Worm (Caenorhabditis elegans) whole organism, L4 larva: ENCODE data around the gene egrh-3.

Experiments used
- T20F7.1 ChIP-seq: fragments of 200-800 bp; sonication (Bioruptor generic); optimal IDR thresholded peaks from 2 replicates; lab custom pipeline; 2018; ENCODE audit warnings: mild to moderate bottlenecking, missing genetic modification characterization, missing compliant biosample characterization
- Y75B8A.6 ChIP-seq: fragments of 200-800 bp; sonication (Bioruptor generic); IDR thresholded peaks from 2 replicates; pipeline ENCODE4 v1.3.6; 2022; ENCODE audit warnings: missing genetic modification reagents, missing genetic modification characterization, missing compliant biosample characterization
- ZK337.2 ChIP-seq: fragments of 200-800 bp; sonication (Bioruptor generic); IDR thresholded peaks from 2 replicates; pipeline ENCODE4 v1.3.6; 2022; ENCODE audit warnings: missing genetic modification reagents, missing genetic modification characterization, missing compliant biosample characterization
- aha-1 ChIP-seq: fragments of 150-350 bp; peaks from one replicate; lab custom pipeline; 2014; ENCODE audit warnings: missing biosample characterization, missing genetic modification characterization
- ama-1 ChIP-seq: fragments of 150-350 bp; optimal IDR thresholded peaks from 2 replicates; lab custom pipeline; 2014; ENCODE audit warnings: inconsistent platforms, mixed read lengths
- arid-1 ChIP-seq: fragments of 200-800 bp; sonication (Bioruptor generic); conservative IDR thresholded peaks from 2 replicates; pipeline ENCODE4 v1.3.6; 2022; ENCODE audit warnings: missing genetic modification reagents, missing genetic modification characterization, missing compliant biosample characterization
- ctbp-1 ChIP-seq: fragments of 200-800 bp; sonication (Bioruptor generic); IDR thresholded peaks from 2 replicates; pipeline ENCODE4 v1.3.6; 2022; ENCODE audit warnings: missing genetic modification reagents, missing genetic modification characterization, missing compliant biosample characterization
- daf-12 ChIP-seq: fragments of 150-350 bp; optimal IDR thresholded peaks from 2 replicates; lab custom pipeline; 2014; ENCODE audit warnings: missing biosample characterization, missing genetic modification reagents, missing genetic modification characterization
- daf-16 ChIP-seq, 3 experiments: sonication (generic microtip); optimal IDR thresholded peaks; 2 replicates each; lab custom pipeline; 2016 to 2017; ENCODE audit warnings: missing genetic modification characterization in 3 of 3, missing genetic modification reagents in 3 of 3, mild to moderate bottlenecking in 2 of 3, missing compliant biosample characterization in 2 of 3, missing biosample characterization in 1 of 3, moderate library complexity in 1 of 3
- daf-19 ChIP-seq: fragments of 200-800 bp; sonication (Bioruptor generic); conservative IDR thresholded peaks from 2 replicates; pipeline ENCODE4 v1.3.6; 2022; ENCODE audit warnings: missing genetic modification characterization, missing compliant biosample characterization
- dmd-6 ChIP-seq: fragments of 200-800 bp; sonication (Bioruptor generic); IDR thresholded peaks from 2 replicates; pipeline ENCODE4 v1.3.6; 2022; ENCODE audit warnings: missing genetic modification reagents, missing genetic modification characterization, missing compliant biosample characterization
- dmd-8 ChIP-seq: fragments of 200-800 bp; sonication (Bioruptor generic); IDR thresholded peaks from 2 replicates; pipeline ENCODE4 v1.3.6; 2022; ENCODE audit warnings: missing genetic modification characterization, missing compliant biosample characterization
- dpl-1 ChIP-seq: fragments of 150-350 bp; optimal IDR thresholded peaks from 2 replicates; lab custom pipeline; 2014; ENCODE audit warnings: missing biosample characterization, missing genetic modification reagents, missing genetic modification characterization
- egl-43 ChIP-seq: fragments of 200-800 bp; sonication (Bioruptor generic); IDR thresholded peaks from 2 replicates; pipeline ENCODE4 v1.3.6; 2022; ENCODE audit warnings: missing genetic modification reagents, missing genetic modification characterization, missing compliant biosample characterization
- fkh-10 ChIP-seq: fragments of 150-350 bp; optimal IDR thresholded peaks from 2 replicates; lab custom pipeline; 2014; ENCODE audit warnings: missing biosample characterization, missing genetic modification reagents, missing genetic modification characterization
- fos-1 ChIP-seq: fragments of 150-350 bp; optimal IDR thresholded peaks from 2 replicates; lab custom pipeline; 2014; ENCODE audit warnings: missing biosample characterization, missing genetic modification characterization
- hlh-11 ChIP-seq: fragments of 200-800 bp; sonication (Bioruptor generic); optimal IDR thresholded peaks from 2 replicates; lab custom pipeline; 2018; ENCODE audit warnings: mild to moderate bottlenecking, missing genetic modification characterization, missing compliant biosample characterization
- hlh-30 ChIP-seq: sonication (generic microtip); optimal IDR thresholded peaks from 2 replicates; lab custom pipeline; 2017; ENCODE audit warnings: antibody characterized with exemption, mild to moderate bottlenecking, missing genetic modification characterization, missing compliant biosample characterization; ENCODE audit not compliant: insufficient read depth
- hmg-1.1 ChIP-seq: fragments of 200-800 bp; sonication (Bioruptor generic); IDR thresholded peaks from 2 replicates; pipeline ENCODE4 v1.3.6; 2022; ENCODE audit warnings: missing genetic modification reagents, missing genetic modification characterization, missing compliant biosample characterization
- lim-7 ChIP-seq: fragments of 200-800 bp; sonication (Bioruptor generic); IDR thresholded peaks from 2 replicates; pipeline ENCODE4 v1.3.6; 2022; ENCODE audit warnings: missing genetic modification characterization, missing compliant biosample characterization
- lin-13 ChIP-seq: fragments of 150-350 bp; optimal IDR thresholded peaks from 2 replicates; lab custom pipeline; 2014; ENCODE audit warnings: missing biosample characterization, missing genetic modification reagents, missing genetic modification characterization
- lin-15B ChIP-seq: fragments of 150-350 bp; sonication (generic microtip); optimal IDR thresholded peaks from 3 replicates; lab custom pipeline; 2014; ENCODE audit warnings: missing biosample characterization, missing genetic modification characterization
- lsy-2 ChIP-seq, 2 experiments: fragments of 150-350 bp in 1 of 2; sonication (generic microtip) in 1 of 2; optimal IDR thresholded peaks; 2 replicates each; lab custom pipeline; 2014 to 2017; ENCODE audit warnings: missing biosample characterization in 2 of 2, missing genetic modification characterization in 2 of 2
- madf-5 ChIP-seq, 2 experiments: fragments of 200-800 bp; sonication (Bioruptor generic); IDR thresholded peaks; 2 replicates each; pipeline ENCODE4 v1.3.6; 2022; ENCODE audit warnings: missing compliant biosample characterization in 2 of 2, missing genetic modification characterization in 2 of 2
- madf-9 ChIP-seq: fragments of 200-800 bp; sonication (Bioruptor generic); conservative IDR thresholded peaks from 2 replicates; pipeline ENCODE4 v1.3.6; 2022; ENCODE audit warnings: missing genetic modification reagents, missing genetic modification characterization, missing compliant biosample characterization
- mep-1 ChIP-seq: fragments of 150-350 bp; sonication (generic microtip); optimal IDR thresholded peaks from 3 replicates; lab custom pipeline; 2014; ENCODE audit warnings: missing biosample characterization, missing genetic modification characterization
- mes-2 ChIP-seq: sonication (generic microtip); optimal IDR thresholded peaks from 2 replicates; lab custom pipeline; 2016; ENCODE audit warnings: missing genotype, mild to moderate bottlenecking, missing genetic modification characterization, missing compliant biosample characterization; ENCODE audit not compliant: poor library complexity, severe bottlenecking
- mxl-3 ChIP-seq: fragments of 200-800 bp; sonication (Bioruptor generic); optimal IDR thresholded peaks from 2 replicates; lab custom pipeline; 2018; ENCODE audit warnings: mild to moderate bottlenecking, missing genetic modification characterization, missing compliant biosample characterization
- nhr-11 ChIP-seq: fragments of 150-350 bp; optimal IDR thresholded peaks from 2 replicates; lab custom pipeline; 2014; ENCODE audit warnings: missing biosample characterization, missing genetic modification characterization
- nhr-237 ChIP-seq: sonication (generic microtip); optimal IDR thresholded peaks from 2 replicates; lab custom pipeline; 2017; ENCODE audit warnings: missing biosample characterization, missing genetic modification characterization
- nhr-41 ChIP-seq: fragments of 200-800 bp; sonication (Bioruptor generic); IDR thresholded peaks from 2 replicates; pipeline ENCODE4 v1.3.6; 2022; ENCODE audit warnings: missing genetic modification reagents, missing genetic modification characterization, missing compliant biosample characterization
- nhr-42 ChIP-seq: fragments of 200-800 bp; sonication (Bioruptor generic); IDR thresholded peaks from 2 replicates; pipeline ENCODE4 v1.3.6; 2022; ENCODE audit warnings: missing genetic modification characterization, missing compliant biosample characterization
- nhr-48 ChIP-seq: sonication (generic microtip); optimal IDR thresholded peaks from 2 replicates; lab custom pipeline; 2016; ENCODE audit warnings: mild to moderate bottlenecking, missing genetic modification characterization, missing compliant biosample characterization
- nhr-76 ChIP-seq: fragments of 150-350 bp; optimal IDR thresholded peaks from 2 replicates; lab custom pipeline; 2014; ENCODE audit warnings: missing biosample characterization, missing genetic modification characterization
- nhr-77 ChIP-seq: fragments of 150-350 bp; optimal IDR thresholded peaks from 2 replicates; lab custom pipeline; 2014; ENCODE audit warnings: missing biosample characterization, missing genetic modification characterization
- pha-4 ChIP-seq, 2 experiments: fragments of 150-350 bp in 1 of 2; fragments of 200-800 bp in 1 of 2; sonication (Bioruptor generic) in 1 of 2; IDR thresholded peaks in 1 of 2; optimal IDR thresholded peaks in 1 of 2; 2 replicates each; pipeline versions ENCODE4 v1.3.6 to Lab custom; 2014 to 2022; ENCODE audit warnings: missing genetic modification characterization in 2 of 2, missing genetic modification reagents in 2 of 2, missing biosample characterization in 1 of 2, missing compliant biosample characterization in 1 of 2
- saeg-2 ChIP-seq: fragments of 200-800 bp; sonication (Bioruptor generic); IDR thresholded peaks from 2 replicates; pipeline ENCODE4 v1.3.6; 2022; ENCODE audit warnings: missing genetic modification reagents, missing genetic modification characterization, missing compliant biosample characterization
- sdz-12 ChIP-seq: fragments of 200-800 bp; sonication (Bioruptor generic); optimal IDR thresholded peaks from 2 replicates; lab custom pipeline; 2018; ENCODE audit warnings: mild to moderate bottlenecking, missing genetic modification characterization, missing compliant biosample characterization
- snpc-4 ChIP-seq: fragments of 150-350 bp; optimal IDR thresholded peaks from 2 replicates; lab custom pipeline; 2014; ENCODE audit warnings: missing biosample characterization, missing genetic modification characterization
- tag-97 ChIP-seq: fragments of 200-800 bp; sonication (Bioruptor generic); IDR thresholded peaks from 2 replicates; pipeline ENCODE4 v1.3.6; 2022; ENCODE audit warnings: missing genetic modification characterization, missing compliant biosample characterization
- unc-62 ChIP-seq, 3 experiments: fragments of 150-350 bp in 1 of 3; sonication (generic microtip); optimal IDR thresholded peaks in 2 of 3; peaks in 1 of 3; 1 replicate in 1 of 3; 2 replicates in 2 of 3; lab custom pipeline; 2014 to 2017; ENCODE audit warnings: missing biosample characterization in 3 of 3, missing genetic modification characterization in 3 of 3, missing genetic modification reagents in 3 of 3, missing genotype in 1 of 3
- zfp-3 ChIP-seq: fragments of 200-800 bp; sonication (Bioruptor generic); conservative IDR thresholded peaks from 2 replicates; pipeline ENCODE4 v1.3.6; 2022; ENCODE audit warnings: missing genetic modification reagents, missing genetic modification characterization, missing compliant biosample characterization

The egrh-3 gene

DNA sequence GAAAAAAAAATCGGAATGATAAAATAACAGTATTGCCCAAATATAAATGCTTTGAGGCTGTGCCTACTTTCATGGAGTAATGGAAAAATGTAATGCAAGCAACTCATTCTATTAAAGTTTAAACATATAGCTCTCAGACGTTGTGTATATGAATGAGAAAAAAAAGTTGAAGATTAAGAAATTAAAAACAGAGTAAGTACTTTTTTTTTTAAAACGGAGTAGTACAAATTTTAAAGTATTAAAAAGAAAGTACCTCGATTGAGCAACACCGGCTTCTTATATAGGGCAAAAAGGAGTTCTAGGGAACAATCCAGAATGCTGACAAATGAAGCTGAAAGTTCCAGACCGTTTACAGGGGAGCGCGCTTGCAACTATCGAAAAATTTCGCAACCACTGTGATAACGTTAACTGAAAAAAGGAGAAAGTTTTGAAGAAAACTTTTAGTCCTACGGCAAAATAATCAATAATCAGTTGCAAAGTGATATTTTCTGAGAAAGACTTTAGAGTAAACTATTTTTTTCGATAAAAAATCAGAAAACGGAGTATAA lies 22.6 kb upstream of the egrh-3 start (continued):
- TF ChIP-seq nhr-48 (tag; lab: Kevin White, UChicago), result no peak
- no peak for TF ChIP-seq hmg-1.1 (GFP tag; lab: Robert Waterston, UW)
- TF ChIP-seq lsy-2 (tag; optimal IDR thresholded peaks at IDR 0.05; lab: Kevin White, UChicago), result peak in 1 of 2 experiments; percentile 40
- TF ChIP-seq unc-62 (GFP tag; optimal IDR thresholded peaks at IDR 0.05 in 1 of 2; lab: Kevin White, UChicago), result no peak
- TF ChIP-seq unc-62 (tag; optimal IDR thresholded peaks at IDR 0.05; lab: Kevin White, UChicago), result no peak
- TF ChIP-seq daf-12 (tag; lab: Kevin White, UChicago), result no peak
- TF ChIP-seq lin-15B, result no peak
- TF ChIP-seq ama-1, result no peak
- no peak for TF ChIP-seq dpl-1 (GFP tag; lab: Kevin White, UChicago)
- TF ChIP-seq nhr-77 (tag; lab: Kevin White, UChicago), result peak; percentile 4
- TF ChIP-seq Y75B8A.6 (GFP tag; lab: Robert Waterston, UW), result no peak
- no peak for TF ChIP-seq tag-97 (GFP tag; lab: Robert Waterston, UW)
- no peak for TF ChIP-seq nhr-76 (tag; lab: Kevin White, UChicago)

ce11 chrIV:2710203-2710935 lies 21.8 kb upstream of the egrh-3 start, which contains the start of gene Y94H6A.10:
TSS of gene Y94H6A.10 (minus strand) at chrIV:2710666.
- TF ChIP-seq ama-1 (peak; percentile 79), madf-9 (GFP tag; lab: Robert Waterston, UW) (no peak; the same call in 1 of the 2 replicates), fos-1 (no peak), pha-4 (GFP tag; IDR thresholded peaks at IDR 0.05; lab: Robert Waterston, UW) (no peak), pha-4 (tag; optimal IDR thresholded peaks at IDR 0.05; lab: Kevin White, UChicago) (no peak), dmd-6 (no peak), ctbp-1 (no peak), unc-62 (GFP tag; optimal IDR thresholded peaks at IDR 0.05 in 1 of 2; lab: Kevin White, UChicago) (peak in 1 of 2 experiments; percentile 72), unc-62 (tag; optimal IDR thresholded peaks at IDR 0.05; lab: Kevin White, UChicago) (no peak), nhr-237 (tag; lab: Kevin White, UChicago) (no peak), daf-16 (GFP tag; optimal IDR thresholded peaks at IDR 0.05; lab: Kevin White, UChicago) (no peak), daf-16 (tag; optimal IDR thresholded peaks at IDR 0.05; lab: Kevin White, UChicago) (peak; percentile 18), lin-13 (GFP tag; lab: Kevin White, UChicago) (peak; percentile 44), nhr-76 (tag; lab: Kevin White, UChicago) (no peak), mes-2 (tag; lab: Kevin White, UChicago) (no peak), snpc-4 (tag; lab: Kevin White, UChicago) (no peak), fkh-10 (GFP tag; lab: Kevin White, UChicago) (no peak), nhr-48 (tag; lab: Kevin White, UChicago) (no peak), aha-1 (peak; percentile 97), egl-43 (0 out of 2 replicates have a peak, but pooled peaks have one; percentile 26), lim-7 (GFP tag; lab: Robert Waterston, UW) (no peak; the same call in 1 of the 2 replicates), arid-1 (GFP tag; lab: Robert Waterston, UW) (0 out of 2 replicates have a peak, but pooled peaks have one; percentile 7), nhr-11 (tag; lab: Kevin White, UChicago) (no peak), ZK337.2 (GFP tag; lab: Robert Waterston, UW) (no peak)

DNA sequence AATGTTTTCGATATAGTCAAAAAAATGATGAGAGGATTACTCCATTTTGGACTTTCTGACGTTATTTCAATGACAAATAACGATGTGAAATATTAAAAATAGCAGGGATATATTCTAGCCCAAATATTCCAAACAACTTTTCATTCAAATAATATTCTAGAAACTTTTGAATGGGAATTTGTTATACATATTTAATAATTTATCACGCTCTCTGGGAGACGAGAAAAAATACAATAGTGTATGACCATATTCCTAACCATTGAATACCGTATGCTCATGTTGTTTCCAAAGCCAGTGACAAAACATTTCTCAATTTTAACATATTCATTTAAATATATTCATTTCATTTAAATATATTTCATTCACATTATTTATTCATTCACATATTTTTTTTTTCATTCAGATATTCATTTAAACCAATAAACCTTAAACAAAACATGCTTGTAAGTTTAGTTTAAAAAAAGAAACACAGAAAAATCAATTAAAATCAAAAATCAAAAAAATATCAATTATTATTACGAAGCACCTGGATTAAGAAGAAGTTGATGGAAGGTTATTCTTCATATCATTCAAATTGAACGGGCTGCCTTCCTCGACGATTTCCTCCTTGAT lies 21.1 kb upstream of the egrh-3 start:
- TF ChIP-seq nhr-11 (tag; lab: Kevin White, UChicago), result no peak
- TF ChIP-seq daf-19 (GFP tag; lab: Robert Waterston, UW), result peak; percentile 90
- TF ChIP-seq nhr-42 (GFP tag; lab: Robert Waterston, UW), result peak; percentile 76
- TF ChIP-seq sdz-12 (GFP tag; lab: Kevin White, UChicago), result no peak
- TF ChIP-seq nhr-41 (GFP tag; lab: Robert Waterston, UW), result 0 out of 2 replicates have a peak, but pooled peaks have one; percentile 46
- peak; percentile 99 for TF ChIP-seq zfp-3
- no peak for TF ChIP-seq mxl-3 (GFP tag; lab: Kevin White, UChicago)
- TF ChIP-seq lsy-2 (tag; optimal IDR thresholded peaks at IDR 0.05; lab: Kevin White, UChicago), result peak in 1 of 2 experiments; percentile 74
- 0 out of 2 replicates have a peak, but pooled peaks have one; percentile 16 for TF ChIP-seq saeg-2 (GFP tag; lab: Robert Waterston, UW)
- peak; percentile 80 for TF ChIP-seq T20F7.1 (GFP tag; lab: Kevin White, UChicago)
- peak; percentile 92 for TF ChIP-seq mep-1
- peak in 1 of 2 experiments; percentile 51; a peak in 1 of 4 replicates for TF ChIP-seq madf-5 (GFP tag; IDR thresholded peaks at IDR 0.05; lab: Robert Waterston, UW)
- peak; percentile 83; the same call in 1 of the 2 replicates for TF ChIP-seq arid-1 (GFP tag; lab: Robert Waterston, UW)
- peak; percentile 17 for TF ChIP-seq hlh-11 (tag; lab: Kevin White, UChicago)
- peak; percentile 27 for TF ChIP-seq hlh-30 (tag; lab: Kevin White, UChicago)
- TF ChIP-seq nhr-77 (tag; lab: Kevin White, UChicago), result no peak
- 0 out of 2 replicates have a peak, but pooled peaks have one; percentile 63 for TF ChIP-seq dmd-8 (GFP tag; lab: Robert Waterston, UW)
